Worm (Caenorhabditis elegans) whole organism, young adult: ENCODE data around the gene srbc-56.
"Not testable (repeated sequence)": the region's sequence is repeated elsewhere in the genome, so short reads cannot be mapped to it uniquely, and the experiment has no call there.

Experiments
- F57C9.4 ChIP-seq: sonication (generic microtip); optimal IDR thresholded peaks from 2 replicates; lab custom pipeline; 2017; ENCODE audit warnings: mild to moderate bottlenecking, missing genetic modification characterization, missing compliant biosample characterization
- cebp-2 ChIP-seq: fragments of 200-800 bp; sonication (Bioruptor generic); IDR thresholded peaks from 2 replicates; pipeline ENCODE4 v1.3.6; 2022; ENCODE audit warnings: missing genetic modification characterization, missing compliant biosample characterization
- die-1 ChIP-seq: sonication (generic microtip); optimal IDR thresholded peaks from 2 replicates; lab custom pipeline; 2016; ENCODE audit warnings: missing genotype, mild to moderate bottlenecking, missing genetic modification characterization, missing compliant biosample characterization
- dpl-1 ChIP-seq: fragments of 150-350 bp; optimal IDR thresholded peaks from 2 replicates; lab custom pipeline; 2014; ENCODE audit warnings: missing biosample characterization, missing genetic modification reagents, missing genetic modification characterization
- madf-3 ChIP-seq: fragments of 200-800 bp; sonication (Bioruptor generic); IDR thresholded peaks from 2 replicates; pipeline ENCODE4 v1.3.6; 2022; ENCODE audit warnings: missing genetic modification reagents, missing genetic modification characterization, missing compliant biosample characterization
- mel-28 ChIP-seq: sonication (generic microtip); optimal IDR thresholded peaks from 2 replicates; lab custom pipeline; 2016; ENCODE audit warnings: borderline replicate concordance, mild to moderate bottlenecking, missing genetic modification characterization, missing compliant biosample characterization
- nfya-1 ChIP-seq: sonication (generic microtip); optimal IDR thresholded peaks from 2 replicates; lab custom pipeline; 2017; ENCODE audit warnings: antibody characterized with exemption, missing compliant biosample characterization, missing genetic modification characterization, borderline replicate concordance; ENCODE audit not compliant: insufficient read depth
- pha-4 ChIP-seq: fragments of 150-350 bp; sonication (generic microtip); optimal IDR thresholded peaks from 2 replicates; lab custom pipeline; 2014; ENCODE audit warnings: missing biosample characterization, missing genetic modification reagents, missing genetic modification characterization
- ztf-6 ChIP-seq: fragments of 200-800 bp; sonication (Bioruptor generic); IDR thresholded peaks from 2 replicates; pipeline ENCODE4 v1.3.6; 2022; ENCODE audit warnings: missing genetic modification reagents, missing genetic modification characterization, missing compliant biosample characterization

- not testable (repeated sequence) for TF ChIP-seq ztf-6 (GFP tag; lab: Robert Waterston, UW); die-1 (tag; lab: Kevin White, UChicago); F57C9.4 (tag; lab: Kevin White, UChicago); cebp-2 (GFP tag; lab: Robert Waterston, UW); pha-4 (tag; lab: Kevin White, UChicago); mel-28 (tag; lab: Kevin White, UChicago); madf-3 (GFP tag; lab: Robert Waterston, UW); nfya-1; dpl-1
Observed at ce11 chrV:15850276-15850811, 18.9 kb upstream of the srbc-56 start, which contains the start of gene srh-147.
